Fruit fly (Drosophila melanogaster) whole organism, embryonic: Measurements from ENCODE around the gene CG4364.

Source experiments
- B-H1 ChIP-seq: fragments of 200-800 bp; sonication (Bioruptor generic); IDR thresholded peaks from 3 replicates; pipeline ENCODE4 v1.3.6; 2022; ENCODE audit warnings: missing biosample characterization, missing genetic modification characterization
- B-H2 ChIP-seq: fragments of 200-800 bp; sonication (Bioruptor generic); optimal IDR thresholded peaks from 2 replicates; lab custom pipeline; 2018; ENCODE audit warnings: missing biosample characterization, mild to moderate bottlenecking, missing genetic modification characterization
- Blimp-1 ChIP-seq: fragments of 200-800 bp; sonication (Bioruptor generic); optimal IDR thresholded peaks from 3 replicates; lab custom pipeline; 2018; ENCODE audit warnings: missing biosample characterization, missing genetic modification characterization, mild to moderate bottlenecking, moderate library complexity, missing genetic modification reagents
- CG10274 ChIP-seq: fragments of 200-800 bp; sonication (Bioruptor generic); optimal IDR thresholded peaks from 3 replicates; lab custom pipeline; 2017; ENCODE audit warnings: missing biosample characterization, mild to moderate bottlenecking, missing genetic modification characterization
- CG10654 ChIP-seq: fragments of 200-800 bp; sonication (Bioruptor generic); optimal IDR thresholded peaks from 2 replicates; lab custom pipeline; 2016; ENCODE audit warnings: missing biosample characterization, missing genetic modification characterization
- CG10959 ChIP-seq: fragments of 200-800 bp; sonication (Bioruptor generic); IDR thresholded peaks from 2 replicates; pipeline ENCODE4 v1.3.6; 2022; ENCODE audit warnings: missing biosample characterization, missing genetic modification characterization
- CG11456 ChIP-seq: fragments of 200-800 bp; sonication (Bioruptor generic); IDR thresholded peaks from 3 replicates; pipeline ENCODE4 v1.3.6; 2022; ENCODE audit warnings: missing biosample characterization, missing genetic modification characterization
- CG11695 ChIP-seq: fragments of 200-800 bp; sonication (Bioruptor generic); IDR thresholded peaks from 3 replicates; pipeline ENCODE4 v1.3.6; 2022; ENCODE audit warnings: missing biosample characterization, missing genetic modification characterization
- CG12071 ChIP-seq: fragments of 200-800 bp; sonication (Bioruptor generic); optimal IDR thresholded peaks from 3 replicates; lab custom pipeline; 2018; ENCODE audit warnings: missing biosample characterization, mild to moderate bottlenecking, missing genetic modification characterization
- CG13424 ChIP-seq: fragments of 200-800 bp; sonication (Bioruptor generic); optimal IDR thresholded peaks from 2 replicates; lab custom pipeline; 2019; ENCODE audit warnings: missing biosample characterization, mild to moderate bottlenecking, missing genetic modification characterization, moderate library complexity
- CG1603 ChIP-seq: fragments of 200-800 bp; sonication (Bioruptor generic); optimal IDR thresholded peaks from 2 replicates; lab custom pipeline; 2019; ENCODE audit warnings: missing biosample characterization, mild to moderate bottlenecking, missing genetic modification characterization, moderate library complexity
- CG17385 ChIP-seq: fragments of 200-800 bp; sonication (Bioruptor generic); optimal IDR thresholded peaks from 3 replicates; lab custom pipeline; 2018; ENCODE audit warnings: missing biosample characterization, mild to moderate bottlenecking, missing genetic modification characterization
- CG3163 ChIP-seq: fragments of 200-800 bp; sonication (Bioruptor generic); optimal IDR thresholded peaks from 3 replicates; lab custom pipeline; 2016; ENCODE audit warnings: missing biosample characterization, missing genetic modification characterization
- CG6175 ChIP-seq: fragments of 200-800 bp; sonication (Bioruptor generic); IDR thresholded peaks from 3 replicates; pipeline ENCODE4 v1.3.6; 2022; ENCODE audit warnings: missing biosample characterization, missing genetic modification characterization
- CG6254 ChIP-seq: fragments of 200-800 bp; sonication (Bioruptor generic); optimal IDR thresholded peaks from 3 replicates; lab custom pipeline; 2017; ENCODE audit warnings: mild to moderate bottlenecking, missing biosample characterization, missing genetic modification reagents, missing genetic modification characterization
- CG6272 ChIP-seq: fragments of 200-800 bp; sonication (Bioruptor generic); IDR thresholded peaks from 2 replicates; pipeline ENCODE4 v1.3.6; 2022; ENCODE audit warnings: missing biosample characterization, missing genetic modification characterization
- CG7963 ChIP-seq: fragments of 200-800 bp; sonication (Bioruptor generic); IDR thresholded peaks from 3 replicates; pipeline ENCODE4 v1.3.6; 2022; ENCODE audit warnings: missing biosample characterization, missing genetic modification characterization; ENCODE audit not compliant: partially characterized antibody
- CG8765 ChIP-seq: fragments of 200-800 bp; sonication (Bioruptor generic); IDR thresholded peaks from 2 replicates; pipeline ENCODE4 v1.3.6; 2022; ENCODE audit warnings: missing biosample characterization, missing genetic modification characterization
- Dip2 ChIP-seq: fragments of 200-800 bp; sonication (Bioruptor generic); IDR thresholded peaks from 2 replicates; pipeline ENCODE4 v1.3.6; 2022; ENCODE audit warnings: missing biosample characterization, missing genetic modification characterization
- Dll ChIP-seq: fragments of 200-800 bp; sonication (Bioruptor generic); IDR thresholded peaks from 4 replicates; pipeline ENCODE4 v1.3.6; 2022; ENCODE audit warnings: missing biosample characterization, missing genetic modification characterization; ENCODE audit not compliant: partially characterized antibody
- Doc3 ChIP-seq: fragments of 200-800 bp; sonication (Bioruptor generic); IDR thresholded peaks from 3 replicates; pipeline ENCODE4 v1.3.6; 2022; ENCODE audit warnings: missing biosample characterization, missing genetic modification characterization; ENCODE audit not compliant: partially characterized antibody
- Gug ChIP-seq: fragments of 200-800 bp; sonication (Bioruptor generic); IDR thresholded peaks from 4 replicates; pipeline ENCODE4 v1.3.6; 2022; ENCODE audit warnings: missing biosample characterization, missing genetic modification characterization
- Hmx ChIP-seq: fragments of 200-800 bp; sonication (Bioruptor generic); optimal IDR thresholded peaks from 2 replicates; lab custom pipeline; 2016; ENCODE audit warnings: missing biosample characterization, missing genetic modification characterization
- Hr39 ChIP-seq: fragments of >200 bp; optimal IDR thresholded peaks from 2 replicates; lab custom pipeline; 2017
- Hr78 ChIP-seq, 2 experiments: fragments of 200-800 bp in 1 of 2; fragments of >200 bp in 1 of 2; sonication (Bioruptor generic) in 1 of 2; optimal IDR thresholded peaks; 2 replicates each; lab custom pipeline; 2017 to 2019; ENCODE audit warnings: missing biosample characterization in 2 of 2, missing genetic modification characterization in 2 of 2, mild to moderate bottlenecking in 1 of 2, moderate library complexity in 1 of 2
- Mrtf ChIP-seq: fragments of 200-800 bp; sonication (Bioruptor generic); IDR thresholded peaks from 3 replicates; pipeline ENCODE4 v1.3.6; 2022; ENCODE audit warnings: missing biosample characterization, missing genetic modification characterization
- Nf-YC ChIP-seq: fragments of 200-800 bp; optimal IDR thresholded peaks from 3 replicates; lab custom pipeline; 2019; ENCODE audit warnings: missing biosample characterization, mild to moderate bottlenecking, missing genetic modification characterization, moderate library complexity
- Oaz ChIP-seq: fragments of 200-800 bp; sonication (Bioruptor generic); IDR thresholded peaks from 2 replicates; pipeline ENCODE4 v1.3.6; 2022; ENCODE audit warnings: missing biosample characterization, missing genetic modification characterization
- Opbp ChIP-seq: fragments of 200-800 bp; sonication (Bioruptor generic); IDR thresholded peaks from 3 replicates; pipeline ENCODE4 v1.3.6; 2022; ENCODE audit warnings: missing biosample characterization, missing genetic modification characterization; ENCODE audit not compliant: partially characterized antibody
- Sin3A ChIP-seq: fragments of >200 bp; optimal IDR thresholded peaks from 2 replicates; lab custom pipeline; 2018
- Sry-δ ChIP-seq: fragments of 200-800 bp; sonication (Bioruptor generic); optimal IDR thresholded peaks from 2 replicates; lab custom pipeline; 2016; ENCODE audit warnings: missing biosample characterization, missing genetic modification characterization
- ap ChIP-seq: fragments of 200-800 bp; sonication (Bioruptor generic); IDR thresholded peaks from 2 replicates; pipeline ENCODE4 v1.3.6; 2022; ENCODE audit warnings: missing biosample characterization, missing genetic modification characterization
- bsh ChIP-seq, 2 experiments: fragments of 200-800 bp; sonication (Bioruptor generic); optimal IDR thresholded peaks; 2 replicates each; lab custom pipeline; 2017 to 2018; ENCODE audit warnings: mild to moderate bottlenecking in 2 of 2, missing biosample characterization in 2 of 2, missing genetic modification characterization in 2 of 2, moderate library complexity in 1 of 2
- caup ChIP-seq: fragments of 200-800 bp; sonication (Bioruptor generic); optimal IDR thresholded peaks from 3 replicates; lab custom pipeline; 2017; ENCODE audit warnings: missing biosample characterization, mild to moderate bottlenecking, missing genetic modification characterization, moderate library complexity; ENCODE audit not compliant: severe bottlenecking
- crp ChIP-seq, 2 experiments: fragments of 200-800 bp; sonication (Bioruptor generic); optimal IDR thresholded peaks; 2 replicates in 1 of 2; 3 replicates in 1 of 2; lab custom pipeline; 2017; ENCODE audit warnings: missing biosample characterization in 2 of 2, missing genetic modification characterization in 2 of 2, mild to moderate bottlenecking in 1 of 2, moderate library complexity in 1 of 2
- dysf ChIP-seq: fragments of 200-800 bp; sonication (Bioruptor generic); IDR thresholded peaks from 3 replicates; pipeline ENCODE4 v1.3.6; 2022; ENCODE audit warnings: missing biosample characterization, missing genetic modification characterization
- exex ChIP-seq: fragments of 200-800 bp; sonication (Bioruptor generic); optimal IDR thresholded peaks from 4 replicates; lab custom pipeline; 2018; ENCODE audit warnings: missing biosample characterization, mild to moderate bottlenecking, missing genetic modification characterization, moderate library complexity
- gro ChIP-seq: fragments of 200-800 bp; sonication (Bioruptor generic); optimal IDR thresholded peaks from 2 replicates; lab custom pipeline; 2016; ENCODE audit warnings: missing biosample characterization, missing genetic modification characterization
- hbn ChIP-seq: fragments of 200-800 bp; sonication (Bioruptor generic); IDR thresholded peaks from 2 replicates; pipeline ENCODE4 v1.3.6; 2022; ENCODE audit warnings: missing biosample characterization, missing genetic modification characterization; ENCODE audit not compliant: partially characterized antibody
- kni ChIP-seq: fragments of 200-800 bp; sonication (Bioruptor generic); optimal IDR thresholded peaks from 3 replicates; lab custom pipeline; 2017; ENCODE audit warnings: mild to moderate bottlenecking, missing biosample characterization, missing genetic modification reagents, missing genetic modification characterization
- lov ChIP-seq, 2 experiments: fragments of 200-800 bp in 1 of 2; fragments of >200 bp in 1 of 2; sonication (Bioruptor generic) in 1 of 2; IDR thresholded peaks in 1 of 2; optimal IDR thresholded peaks in 1 of 2; 2 replicates in 1 of 2; 3 replicates in 1 of 2; pipeline versions ENCODE4 v1.3.6 to Lab custom; 2017 to 2022; ENCODE audit warnings: missing biosample characterization in 1 of 2, missing genetic modification characterization in 1 of 2
- nom ChIP-seq: fragments of 200-800 bp; sonication (Bioruptor generic); optimal IDR thresholded peaks from 2 replicates; lab custom pipeline; 2017; ENCODE audit warnings: missing biosample characterization, missing genetic modification characterization, mild to moderate bottlenecking, moderate library complexity, missing genetic modification reagents
- prd ChIP-seq, 3 experiments: fragments of >200 bp in 2 of 3; fragments of 200-800 bp in 1 of 3; sonication (Bioruptor generic) in 1 of 3; optimal IDR thresholded peaks in 2 of 3; IDR thresholded peaks in 1 of 3; 2 replicates in 2 of 3; 3 replicates in 1 of 3; pipeline versions ENCODE4 v1.3.6 to Lab custom; 2017 to 2022; ENCODE audit warnings: missing biosample characterization in 1 of 3, missing genetic modification characterization in 1 of 3
- scrt ChIP-seq: fragments of 200-800 bp; sonication (Bioruptor generic); optimal IDR thresholded peaks from 2 replicates; lab custom pipeline; 2018; ENCODE audit warnings: missing biosample characterization, mild to moderate bottlenecking, missing genetic modification characterization, moderate library complexity
- sd ChIP-seq: fragments of 200-800 bp; sonication (Bioruptor generic); optimal IDR thresholded peaks from 3 replicates; lab custom pipeline; 2018; ENCODE audit warnings: missing biosample characterization, mild to moderate bottlenecking, missing genetic modification characterization, moderate library complexity
- slp2 ChIP-seq: fragments of 200-800 bp; sonication (Bioruptor generic); optimal IDR thresholded peaks from 2 replicates; lab custom pipeline; 2016; ENCODE audit warnings: missing biosample characterization, missing genetic modification characterization
- stwl ChIP-seq: fragments of 200-800 bp; sonication (Bioruptor generic); optimal IDR thresholded peaks from 3 replicates; lab custom pipeline; 2018; ENCODE audit warnings: missing biosample characterization, mild to moderate bottlenecking, missing genetic modification characterization, moderate library complexity

CG4364 gene

dm6 chr2L:9698923-9699493 lies 12.1 kb downstream of the CG4364 start, which contains the start of gene Pka-C1 (continued):
- TF ChIP-seq Sry-δ (GFP tag; lab: Kevin White, UChicago) (peak; percentile 51), CG7963 (peak; percentile 47; the same call in 1 of the 3 replicates), CG17385 (peak; percentile 25), CG11695 (GFP tag; lab: Robert Waterston, UW) (no peak), Hr39 (lab: Kevin White, UChicago) (no peak), CG12071 (peak; percentile 37), CG8765 (GFP tag; lab: Robert Waterston, UW) (no peak), ap (GFP tag; lab: Robert Waterston, UW) (no peak), scrt (GFP tag; lab: Kevin White, UChicago) (no peak), Dip2 (no peak), Sin3A (lab: Kevin White, UChicago) (peak; percentile 19), caup (peak; percentile 29), bsh (GFP tag; optimal IDR thresholded peaks at IDR 0.05; lab: Kevin White, UChicago) (peak in 1 of 2 experiments; percentile 16), dysf (GFP tag; lab: Robert Waterston, UW) (0 out of 3 replicates have a peak, but pooled peaks have one; percentile 49), Mrtf (peak; percentile 17; the same call in 1 of the 3 replicates), CG13424 (tag; lab: Kevin White, UChicago) (no peak), sd (no peak), nom (peak; percentile 25), slp2 (GFP tag; lab: Kevin White, UChicago) (no peak), CG1603 (tag; lab: Kevin White, UChicago) (peak; percentile 76), B-H2 (GFP tag; lab: Kevin White, UChicago) (peak; percentile 1), kni (GFP tag; lab: Kevin White, UChicago) (no peak), B-H1 (GFP tag; lab: Robert Waterston, UW) (no peak), Nf-YC (tag; lab: Kevin White, UChicago) (peak; percentile 46), Oaz (GFP tag; lab: Robert Waterston, UW) (0 out of 2 replicates have a peak, but pooled peaks have one; percentile 5), Blimp-1 (GFP tag; lab: Kevin White, UChicago) (no peak), CG10274 (peak; percentile 24), Opbp (GFP tag; lab: Robert Waterston, UW) (peak; percentile 72), stwl (tag; lab: Kevin White, UChicago) (no peak), Hr78 (GFP tag; optimal IDR thresholded peaks at IDR 0.05; lab: Kevin White, UChicago) (no peak), prd (optimal IDR thresholded peaks at IDR 0.05; lab: Kevin White, UChicago) (no peak), prd (GFP tag; IDR thresholded peaks at IDR 0.05; lab: Robert Waterston, UW) (peak; percentile 62), CG10654 (GFP tag; lab: Kevin White, UChicago) (no peak)

- TF ChIP-seq Doc3 (GFP tag; lab: Robert Waterston, UW), result no peak
- no peak for TF ChIP-seq CG6175 (GFP tag; lab: Robert Waterston, UW)
- TF ChIP-seq Dll (GFP tag; lab: Robert Waterston, UW), result no peak
- no peak for TF ChIP-seq hbn (GFP tag; lab: Robert Waterston, UW)
- TF ChIP-seq lov (optimal IDR thresholded peaks at IDR 0.05; lab: Kevin White, UChicago), result no peak
- TF ChIP-seq lov (GFP tag; IDR thresholded peaks at IDR 0.05; lab: Robert Waterston, UW), result 0 out of 3 replicates have a peak, but pooled peaks have one; percentile 60
- no peak for TF ChIP-seq B-H1 (GFP tag; lab: Robert Waterston, UW)
- TF ChIP-seq sd, result peak; percentile 74
- TF ChIP-seq Hmx (GFP tag; lab: Kevin White, UChicago), result no peak
- peak; percentile 40 to 78 for TF ChIP-seq crp (GFP tag; optimal IDR thresholded peaks at IDR 0.05; lab: Kevin White, UChicago)
- TF ChIP-seq gro (GFP tag; lab: Kevin White, UChicago), result peak; percentile 40
- no peak for TF ChIP-seq CG6272 (GFP tag; lab: Robert Waterston, UW)
- peak; percentile 38 for TF ChIP-seq CG3163 (GFP tag; lab: Kevin White, UChicago)
- no peak for TF ChIP-seq Gug (GFP tag; lab: Robert Waterston, UW)
- TF ChIP-seq exex (tag; lab: Kevin White, UChicago), result peak; percentile 0
- no peak for TF ChIP-seq CG10959
- TF ChIP-seq CG11456, result no peak
- TF ChIP-seq CG6254 (GFP tag; lab: Kevin White, UChicago), result no peak
These were observed 12.8 kb downstream of the CG4364 start for dm6 chr2L:9698092-9698922.
